Fruit fly (Drosophila melanogaster): ENCODE data around the gene CG43078.

Gene CG43078

DNA sequence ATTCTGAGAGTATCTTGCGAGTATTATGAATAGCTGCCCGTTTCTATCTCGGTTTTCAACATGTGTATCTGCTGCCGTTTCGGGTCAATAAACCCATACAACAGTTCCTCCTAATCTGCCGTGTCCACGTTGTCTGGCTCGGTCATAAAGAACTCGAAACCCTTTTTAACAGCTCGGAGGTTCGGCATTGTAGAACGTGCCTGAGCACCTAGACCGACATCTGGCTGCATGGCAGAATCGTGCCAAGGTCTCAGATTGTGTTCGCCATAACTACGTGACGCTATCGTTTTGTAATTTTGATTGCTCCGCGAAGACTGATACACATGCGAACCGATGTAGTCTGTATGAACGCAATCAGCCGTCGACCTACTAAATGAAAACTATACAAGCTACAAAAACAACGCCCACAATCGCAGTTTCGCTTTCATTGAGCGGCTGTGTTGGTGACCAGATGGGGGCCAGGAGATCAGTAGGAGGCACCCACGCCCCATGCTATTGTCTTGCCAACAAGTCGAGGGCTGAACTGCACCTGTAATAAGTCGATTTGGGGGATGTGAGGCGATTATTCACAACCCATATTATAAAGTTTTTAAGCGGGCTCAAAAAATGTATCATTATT is 22.5 kb upstream of the CG43078 start:
- TF ChIP-seq pdm3 (GFP tag; optimal IDR thresholded peaks at IDR 0.05) (no peak), achi (GFP tag; optimal IDR thresholded peaks at IDR 0.05) (no peak), dac (GFP tag; optimal IDR thresholded peaks at IDR 0.05) (no peak), Ets96B (tag; optimal IDR thresholded peaks at IDR 0.05) (no peak), Eip75B (GFP tag; optimal IDR thresholded peaks at IDR 0.05) (no peak)

DNA sequence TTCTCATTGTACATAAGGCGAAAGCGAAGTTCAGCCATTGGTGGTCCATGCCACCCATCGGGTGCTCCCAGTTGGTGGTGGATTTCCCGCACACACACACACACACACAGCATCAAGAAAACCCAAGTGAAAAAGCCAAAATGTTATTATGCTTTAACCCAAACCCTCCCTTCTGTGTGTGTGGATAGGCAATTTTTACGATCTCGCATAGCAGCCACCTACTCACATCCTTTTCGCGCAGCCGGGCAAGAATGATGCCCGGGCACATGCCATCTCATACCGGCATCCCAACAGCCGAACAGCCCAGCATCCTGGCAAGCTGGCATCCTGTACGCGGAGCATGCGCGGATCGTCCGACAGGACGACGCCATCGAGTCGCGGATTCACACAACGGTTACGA is 19.6 kb upstream of the CG43078 start:
- TF ChIP-seq CG3032 (tag; optimal IDR thresholded peaks at IDR 0.05) (no peak), CG6276 (GFP tag; optimal IDR thresholded peaks at IDR 0.05) (no peak), Hr4 (GFP tag; optimal IDR thresholded peaks at IDR 0.05) (no peak), fkh (GFP tag; optimal IDR thresholded peaks at IDR 0.05) (no peak), CG3919 (GFP tag; optimal IDR thresholded peaks at IDR 0.05) (no peak), dsx (GFP tag; optimal IDR thresholded peaks at IDR 0.05; ENCODE audit: poor library complexity, severe bottlenecking) (no peak), Sox14 (GFP tag; optimal IDR thresholded peaks at IDR 0.05) (no peak), CG31627 (GFP tag; optimal IDR thresholded peaks at IDR 0.05) (no peak), Blimp-1 (GFP tag; optimal IDR thresholded peaks at IDR 0.05) (no peak), Smox (GFP tag; optimal IDR thresholded peaks at IDR 0.05) (no peak), CG11762 (GFP tag; optimal IDR thresholded peaks at IDR 0.05; ENCODE audit: insufficient read depth) (no peak), esn (GFP tag; optimal IDR thresholded peaks at IDR 0.05) (no peak), Gug (GFP tag; IDR thresholded peaks at IDR 0.05) (no peak)

DNA sequence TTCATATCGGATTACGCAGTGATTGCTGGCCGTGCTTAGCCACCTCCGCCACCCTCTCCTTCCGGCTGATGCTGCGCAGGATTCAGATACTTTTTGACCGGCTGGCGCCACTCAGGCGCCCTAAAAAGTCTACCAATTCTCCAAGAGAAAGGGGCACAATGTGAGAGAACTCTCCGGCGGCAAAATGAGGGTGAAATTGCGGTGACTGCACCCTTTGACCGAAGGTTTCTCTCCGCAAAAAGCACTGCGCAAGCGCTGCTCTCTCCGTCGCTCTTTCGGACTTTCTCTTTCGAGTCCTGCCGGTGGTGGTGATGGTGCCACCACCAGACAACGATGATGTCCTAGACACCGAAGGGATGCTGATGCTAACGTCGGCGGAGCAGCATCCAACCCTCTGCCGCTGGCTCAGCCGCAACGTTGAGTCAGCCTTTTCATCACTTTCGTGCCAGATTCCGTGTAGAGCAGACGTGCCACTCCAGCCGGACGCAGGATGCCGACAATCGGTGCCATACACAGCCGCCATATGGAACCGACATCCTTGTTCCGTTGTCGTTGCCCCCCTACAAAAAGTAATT is 16.8 kb upstream of the CG43078 start:
- TF ChIP-seq CG8632 (GFP tag; optimal IDR thresholded peaks at IDR 0.05): no peak
- no peak for TF ChIP-seq CG16779 (tag; optimal IDR thresholded peaks at IDR 0.05)
- no peak for TF ChIP-seq OdsH (GFP tag; optimal IDR thresholded peaks at IDR 0.05)
- no peak for TF ChIP-seq CG10631 (GFP tag; optimal IDR thresholded peaks at IDR 0.05)
- no peak for TF ChIP-seq net (GFP tag; optimal IDR thresholded peaks at IDR 0.05)
- no peak for TF ChIP-seq CG1621 (tag; optimal IDR thresholded peaks at IDR 0.05)
- TF ChIP-seq CG6808 (GFP tag; optimal IDR thresholded peaks at IDR 0.05): no peak
- no peak for TF ChIP-seq CG32006 (GFP tag; optimal IDR thresholded peaks at IDR 0.05)
- TF ChIP-seq spab (GFP tag; optimal IDR thresholded peaks at IDR 0.05): no peak
- TF ChIP-seq CG15336 (GFP tag; IDR thresholded peaks at IDR 0.05): no peak
- no peak for TF ChIP-seq Lpt (GFP tag; optimal IDR thresholded peaks at IDR 0.05)
- TF ChIP-seq Smox (GFP tag; optimal IDR thresholded peaks at IDR 0.05): no peak

DNA sequence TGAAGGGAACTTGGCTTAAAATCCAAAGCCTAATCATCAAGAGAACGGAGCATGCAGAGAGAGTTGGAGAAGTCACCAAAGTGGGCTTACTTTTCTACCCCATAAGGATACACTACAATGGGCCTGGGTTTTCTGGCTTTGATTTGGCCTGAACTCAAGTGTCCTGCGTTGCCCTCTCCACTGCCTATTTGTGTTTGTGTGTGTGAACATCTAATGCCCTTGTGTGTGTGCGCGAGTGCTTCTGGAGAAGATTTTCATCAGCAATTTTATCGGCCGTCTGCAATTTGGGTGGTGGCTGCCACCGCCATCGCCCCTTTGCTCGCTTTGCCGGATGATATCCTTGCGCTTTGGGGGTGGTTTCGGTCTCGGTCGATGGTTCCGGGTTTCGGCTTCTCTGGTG is 16.0 kb upstream of the CG43078 start:
- TF ChIP-seq cyc (GFP tag; optimal IDR thresholded peaks at IDR 0.05) (no peak), ss (GFP tag; optimal IDR thresholded peaks at IDR 0.05) (no peak)

DNA sequence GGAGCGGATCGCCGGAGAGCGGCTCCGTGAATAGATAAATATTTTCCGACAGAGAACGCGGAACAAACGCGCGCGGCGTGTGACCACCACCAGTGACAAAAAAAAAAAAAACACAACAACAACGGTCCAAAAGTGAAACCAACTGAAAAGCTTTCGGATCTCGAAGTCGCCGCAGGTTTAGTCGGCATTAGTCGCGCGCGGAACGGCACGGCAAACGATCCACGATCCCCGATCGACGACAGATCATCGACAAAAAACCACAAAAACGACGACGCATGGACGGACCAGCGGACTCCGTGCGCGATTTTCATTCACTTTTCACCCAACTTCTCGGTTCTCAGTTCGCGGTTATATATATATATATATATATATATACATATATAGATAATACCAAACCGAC is 1.9 kb downstream of the CG43078 start:
- TF ChIP-seq lz (GFP tag; optimal IDR thresholded peaks at IDR 0.05) (no peak), CG15336 (GFP tag; IDR thresholded peaks at IDR 0.05) (0 out of 2 replicates have a peak, but pooled peaks have one; percentile 9)

DNA sequence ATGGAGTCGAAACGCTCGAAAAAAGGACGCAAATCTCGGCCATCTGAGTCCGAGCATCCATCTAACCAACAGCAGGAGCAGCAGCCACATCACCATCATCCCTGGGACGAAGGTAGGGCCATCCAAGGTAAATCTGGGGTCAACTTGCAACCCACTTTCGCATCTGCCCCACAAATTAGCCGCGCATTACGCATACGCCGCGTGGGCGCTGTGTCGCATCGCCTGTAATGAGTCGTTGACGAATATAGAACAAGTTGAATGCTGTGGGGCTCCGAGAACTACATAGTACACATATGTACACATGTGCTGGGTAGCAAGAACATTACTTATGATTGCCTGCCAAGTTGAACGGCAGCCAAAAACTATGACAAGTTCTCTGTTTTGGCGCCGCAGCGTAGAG is 2.9 kb downstream of the CG43078 start:
- TF ChIP-seq cyc (GFP tag; optimal IDR thresholded peaks at IDR 0.05) (no peak), esn (GFP tag; optimal IDR thresholded peaks at IDR 0.05) (no peak), OdsH (GFP tag; optimal IDR thresholded peaks at IDR 0.05) (no peak), achi (GFP tag; optimal IDR thresholded peaks at IDR 0.05) (no peak), CG8632 (GFP tag; optimal IDR thresholded peaks at IDR 0.05) (no peak), CG6163 (GFP tag; IDR thresholded peaks at IDR 0.05) (no peak), acj6 (GFP tag; optimal IDR thresholded peaks at IDR 0.05) (no peak), vri (GFP tag; optimal IDR thresholded peaks at IDR 0.05) (no peak), Sox102F (GFP tag; optimal IDR thresholded peaks at IDR 0.05) (no peak), CG11902 (GFP tag; optimal IDR thresholded peaks at IDR 0.05) (no peak)

All from whole organism, prepupa.